Fruit fly (Drosophila melanogaster) whole organism, larva: ENCODE data around the gene be.
A peak's percentile ranks its signal among the peaks of the same experiment; 100 is the strongest.

Experiments
- noc ChIP-seq: fragments of 200-800 bp; sonication (Bioruptor generic); optimal IDR thresholded peaks from 3 replicates; lab custom pipeline; 2019; ENCODE audit warnings: missing biosample characterization, mild to moderate bottlenecking, missing genetic modification characterization, moderate library complexity

The be gene

dm6 chrX:15023826-15024545, at the start of gene be:
Gene be, plus strand, starts transcription at chrX:15024436.
- TF ChIP-seq noc (tag; lab: Kevin White, UChicago) = peak; percentile 87

dm6 chrX:15019413-15019812, 4.8 kb upstream of the be start:
- TF ChIP-seq noc (tag; lab: Kevin White, UChicago) = no peak

- no peak for TF ChIP-seq noc (tag; lab: Kevin White, UChicago)
These were observed 3.2 kb upstream of the be start for dm6 chrX:15021021-15021477.

dm6 chrX:15022219-15022618, 2.0 kb upstream of the be start:
- peak; percentile 22 for TF ChIP-seq noc (tag; lab: Kevin White, UChicago)

dm6 chrX:15023395-15023794, 841 bp upstream of the be start:
- TF ChIP-seq noc (tag; lab: Kevin White, UChicago) = no peak

- TF ChIP-seq noc (tag; lab: Kevin White, UChicago) = no peak
These were observed 492 bp downstream of the be start for dm6 chrX:15024728-15025127.

dm6 chrX:15025737-15026136, 1.5 kb downstream of the be start:
- TF ChIP-seq noc (tag; lab: Kevin White, UChicago) = no peak

dm6 chrX:15026897-15027296, 2.7 kb downstream of the be start:
- no peak for TF ChIP-seq noc (tag; lab: Kevin White, UChicago)

dm6 chrX:15028152-15028551, 3.9 kb downstream of the be start:
- TF ChIP-seq noc (tag; lab: Kevin White, UChicago) = no peak

dm6 chrX:15029864-15030263, 5.6 kb downstream of the be start:
- no peak for TF ChIP-seq noc (tag; lab: Kevin White, UChicago)

dm6 chrX:15042499-15042898, 18.3 kb downstream of the be start:
- TF ChIP-seq noc (tag; lab: Kevin White, UChicago) = no peak

- no peak for TF ChIP-seq noc (tag; lab: Kevin White, UChicago)
These were observed 18.9 kb downstream of the be start for dm6 chrX:15043013-15043699.

- peak; percentile 63 for TF ChIP-seq noc (tag; lab: Kevin White, UChicago)
These were observed 19.5 kb downstream of the be start, which contains the start of gene CG5541 for dm6 chrX:15043700-15044225. Gene CG5541, plus strand, starts transcription at chrX:15044123.

- no peak for TF ChIP-seq noc (tag; lab: Kevin White, UChicago)
These were observed 21.4 kb downstream of the be start for dm6 chrX:15045608-15046007.

- TF ChIP-seq noc (tag; lab: Kevin White, UChicago) = peak; percentile 48
These were observed 24.5 kb downstream of the be start for dm6 chrX:15048713-15049112.

dm6 chrX:15062619-15063018, 38.4 kb downstream of the be start:
- no peak for TF ChIP-seq noc (tag; lab: Kevin White, UChicago)
